Fruit fly (Drosophila melanogaster): Measurements from ENCODE around the gene lush.

lush gene

DNA sequence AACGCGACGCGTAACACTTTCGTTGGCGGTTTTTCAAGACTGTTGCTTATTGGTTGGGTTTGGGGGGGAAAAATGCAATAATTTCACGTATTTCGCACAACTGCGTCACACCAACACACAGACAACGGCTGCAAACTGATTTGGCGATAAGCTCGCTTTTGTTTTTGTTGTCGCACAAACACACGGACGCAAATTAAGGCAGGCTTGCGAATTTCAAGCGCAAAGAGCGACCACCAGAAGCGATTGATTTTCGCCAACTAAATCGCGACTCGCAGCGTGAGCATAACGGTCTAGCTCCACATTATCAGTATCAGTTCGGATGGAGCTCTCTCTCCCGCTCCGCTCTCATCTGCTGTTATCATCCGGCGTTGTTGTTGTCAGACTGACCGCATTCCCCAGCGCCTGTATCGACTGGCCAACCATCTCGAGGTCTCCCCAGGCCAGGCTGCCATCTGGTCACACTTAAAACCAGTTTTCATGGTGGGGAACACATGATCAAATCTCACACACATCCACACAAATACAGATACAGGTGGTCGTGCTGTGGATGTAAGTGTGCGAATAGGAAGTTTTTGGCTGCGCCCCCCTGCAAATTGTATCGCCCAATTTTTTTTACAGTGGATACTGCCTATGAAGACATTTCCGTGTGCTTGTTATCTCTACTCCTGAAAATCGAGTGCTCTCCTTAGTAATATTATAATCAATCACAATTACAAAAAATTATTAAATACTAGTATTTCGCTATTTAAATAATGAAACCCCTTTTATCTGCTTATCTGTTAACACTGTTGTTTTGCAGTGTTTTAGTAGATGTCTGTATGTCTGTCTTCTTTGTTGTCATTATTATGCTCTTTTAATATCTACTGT lies 27.1 kb upstream of the lush start (continued):
- TF ChIP-seq corto (GFP tag; optimal IDR thresholded peaks at IDR 0.05), result peak; percentile 53
- peak; percentile 47 for TF ChIP-seq CG1233 (GFP tag; optimal IDR thresholded peaks at IDR 0.05)
- TF ChIP-seq CG30403 (GFP tag; optimal IDR thresholded peaks at IDR 0.05), result peak; percentile 34
- TF ChIP-seq peb (GFP tag; IDR thresholded peaks at IDR 0.05), result no peak
- peak; percentile 62 for TF ChIP-seq fd3F (GFP tag; optimal IDR thresholded peaks at IDR 0.05)
- no peak for TF ChIP-seq p53 (GFP tag; optimal IDR thresholded peaks at IDR 0.05)
- peak; percentile 44 for TF ChIP-seq pzg (GFP tag; optimal IDR thresholded peaks at IDR 0.05)
- peak; percentile 49 for TF ChIP-seq tin (GFP tag; optimal IDR thresholded peaks at IDR 0.05)
- peak; percentile 63 for TF ChIP-seq ttk (GFP tag; IDR thresholded peaks at IDR 0.05)
- TF ChIP-seq CG2889 (GFP tag; IDR thresholded peaks at IDR 0.05), result peak; percentile 53; the same call in 1 of the 3 replicates
- no peak for TF ChIP-seq en (GFP tag; optimal IDR thresholded peaks at IDR 0.05)
- peak; percentile 67 for TF ChIP-seq CG15269 (tag; optimal IDR thresholded peaks at IDR 0.05)
- peak; percentile 84 for TF ChIP-seq lab (GFP tag; optimal IDR thresholded peaks at IDR 0.05)
- no peak for TF ChIP-seq pb (GFP tag; optimal IDR thresholded peaks at IDR 0.05)
- TF ChIP-seq Side (GFP tag; optimal IDR thresholded peaks at IDR 0.05), result no peak
- TF ChIP-seq danr (GFP tag; IDR thresholded peaks at IDR 0.05), result 0 out of 2 replicates have a peak, but pooled peaks have one; percentile 52
- TF ChIP-seq toy (GFP tag; IDR thresholded peaks at IDR 0.05), result peak; percentile 26; the same call in 1 of the 2 replicates
- TF ChIP-seq CG11398 (GFP tag; optimal IDR thresholded peaks at IDR 0.05), result no peak
- no peak for TF ChIP-seq chm (GFP tag; IDR thresholded peaks at IDR 0.05)
- peak; percentile 34 for TF ChIP-seq CG15696 (tag; optimal IDR thresholded peaks at IDR 0.05)
- peak; percentile 73 for TF ChIP-seq vvl (GFP tag; IDR thresholded peaks at IDR 0.05)
- no peak for TF ChIP-seq pum (GFP tag; optimal IDR thresholded peaks at IDR 0.05)
- TF ChIP-seq HLH54F (GFP tag; optimal IDR thresholded peaks at IDR 0.05), result peak; percentile 60
- peak; percentile 30; the same call in 1 of the 2 replicates for TF ChIP-seq E2f2 (GFP tag; IDR thresholded peaks at IDR 0.05)
- no peak for TF ChIP-seq Antp (GFP tag; optimal IDR thresholded peaks at IDR 0.05)
- TF ChIP-seq Atf-2 (GFP tag; optimal IDR thresholded peaks at IDR 0.05), result no peak
- TF ChIP-seq repo (GFP tag; optimal IDR thresholded peaks at IDR 0.05), result peak; percentile 4
- TF ChIP-seq Dbx (GFP tag; IDR thresholded peaks at IDR 0.05), result peak; percentile 74; the same call in 2 of the 3 replicates
- TF ChIP-seq gem (tag; optimal IDR thresholded peaks at IDR 0.05), result peak; percentile 70
- no peak for TF ChIP-seq CG10979 (tag; optimal IDR thresholded peaks at IDR 0.05)
- TF ChIP-seq CG1603 (tag; optimal IDR thresholded peaks at IDR 0.05), result peak; percentile 28
- TF ChIP-seq ewg (GFP tag; optimal IDR thresholded peaks at IDR 0.05), result no peak
- TF ChIP-seq HLHmδ (GFP tag; optimal IDR thresholded peaks at IDR 0.05), result no peak
- TF ChIP-seq CG30431 (GFP tag; optimal IDR thresholded peaks at IDR 0.05), result peak; percentile 26
- TF ChIP-seq CG2678 (tag; optimal IDR thresholded peaks at IDR 0.05), result peak; percentile 78
- TF ChIP-seq wdn (GFP tag; IDR thresholded peaks at IDR 0.05), result peak; percentile 39; the same call in 1 of the 2 replicates
- TF ChIP-seq CG18619 (GFP tag; optimal IDR thresholded peaks at IDR 0.05), result peak; percentile 16
- 0 out of 2 replicates have a peak, but pooled peaks have one; percentile 19 for TF ChIP-seq Awh (GFP tag; IDR thresholded peaks at IDR 0.05)
- no peak for TF ChIP-seq dmrt11E (tag; optimal IDR thresholded peaks at IDR 0.05)
- peak; percentile 1 for TF ChIP-seq Hand (GFP tag; optimal IDR thresholded peaks at IDR 0.05)
- TF ChIP-seq Myb (GFP tag; optimal IDR thresholded peaks at IDR 0.05), result peak; percentile 4
- TF ChIP-seq Sox102F (GFP tag; optimal IDR thresholded peaks at IDR 0.05), result peak; percentile 56
- TF ChIP-seq CG34422 (GFP tag; IDR thresholded peaks at IDR 0.05), result peak; percentile 62; the same call in 1 of the 3 replicates
- TF ChIP-seq org-1 (GFP tag; optimal IDR thresholded peaks at IDR 0.05), result peak; percentile 3
- TF ChIP-seq gfzf (GFP tag; optimal IDR thresholded peaks at IDR 0.05), result peak; percentile 55
- TF ChIP-seq Aef1 (GFP tag; IDR thresholded peaks at IDR 0.05), result peak; percentile 61; the same call in 2 of the 3 replicates
- TF ChIP-seq tx (GFP tag; optimal IDR thresholded peaks at IDR 0.05), result peak; percentile 31
- peak; percentile 45 for TF ChIP-seq CG16815 (GFP tag; optimal IDR thresholded peaks at IDR 0.05)
- no peak for TF ChIP-seq z (GFP tag; IDR thresholded peaks at IDR 0.05)
